Worm (Caenorhabditis elegans) whole organism, L1 larva: ENCODE measurements around the gene F20D6.12.

Experiments
- ama-1 ChIP-seq: fragments of 150-350 bp; optimal IDR thresholded peaks from 2 replicates; lab custom pipeline; 2014
- lin-13 ChIP-seq: fragments of 150-350 bp; optimal IDR thresholded peaks from 2 replicates; lab custom pipeline; 2014; ENCODE audit warnings: missing biosample characterization, missing genetic modification reagents, missing genetic modification characterization
- nhr-12 ChIP-seq: sonication (generic microtip); optimal IDR thresholded peaks from 2 replicates; lab custom pipeline; 2017; ENCODE audit warnings: missing biosample characterization, missing genetic modification characterization
- nhr-237 ChIP-seq: fragments of 150-350 bp; optimal IDR thresholded peaks from 2 replicates; lab custom pipeline; 2014; ENCODE audit warnings: missing biosample characterization, missing genetic modification characterization
- nhr-28 ChIP-seq: fragments of 150-350 bp; optimal IDR thresholded peaks from 2 replicates; lab custom pipeline; 2014; ENCODE audit warnings: missing biosample characterization, missing genetic modification characterization
- skn-1 ChIP-seq: fragments of 150-350 bp; optimal IDR thresholded peaks from 2 replicates; lab custom pipeline; 2014; ENCODE audit warnings: missing biosample characterization, missing genetic modification characterization
- zag-1 ChIP-seq: fragments of 150-350 bp; optimal IDR thresholded peaks from 2 replicates; lab custom pipeline; 2014; ENCODE audit warnings: missing biosample characterization, missing genetic modification characterization
- ztf-11 ChIP-seq, 2 experiments: sonication (generic microtip); optimal IDR thresholded peaks; 2 replicates each; lab custom pipeline; 2016 to 2017; ENCODE audit warnings: missing genetic modification characterization in 2 of 2, missing biosample characterization in 1 of 2, missing compliant biosample characterization in 1 of 2

- TF ChIP-seq ztf-11 (tag; optimal IDR thresholded peaks at IDR 0.05; lab: Kevin White, UChicago) (no peak), skn-1 (tag; lab: Kevin White, UChicago) (no peak), nhr-12 (no peak), zag-1 (tag; lab: Kevin White, UChicago) (no peak), lin-13 (GFP tag; lab: Kevin White, UChicago) (no peak), nhr-28 (no peak), ama-1 (no peak), nhr-237 (tag; lab: Kevin White, UChicago) (no peak)
Observed at ce11 chrV:8155743-8156142, 34.2 kb downstream of the F20D6.12 start.
